Fruit fly (Drosophila melanogaster): Measurements from ENCODE around the gene CG32228.
A peak's percentile ranks its signal among the peaks of the same experiment; 100 is the strongest.

The CG32228 gene

DNA sequence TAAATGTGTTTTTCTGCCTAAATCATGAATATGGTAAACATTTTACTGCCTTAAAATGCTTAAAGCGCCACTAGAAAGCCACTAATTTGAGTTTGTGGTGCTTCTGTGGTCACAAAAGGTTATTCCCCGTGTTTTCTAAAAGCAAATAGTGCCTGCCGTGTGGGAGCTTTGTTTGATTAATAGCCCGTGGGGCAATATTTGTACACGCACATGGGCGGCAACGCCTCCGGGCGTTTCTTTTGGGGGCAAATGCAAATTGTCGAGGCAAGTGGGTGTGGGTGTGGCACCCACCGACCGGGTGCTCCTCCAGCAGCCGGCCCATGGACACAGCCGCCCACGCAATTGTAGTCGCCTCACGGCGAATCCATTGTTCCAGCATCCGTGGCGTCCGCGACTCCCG, 10.3 kb downstream of the CG32228 start (continued):
- TF ChIP-seq Awh (GFP tag; IDR thresholded peaks at IDR 0.05) = 0 out of 2 replicates have a peak, but pooled peaks have one; percentile 24
- no peak for TF ChIP-seq zf30C (GFP tag; optimal IDR thresholded peaks at IDR 0.05)
- 0 out of 2 replicates have a peak, but pooled peaks have one; percentile 51 for TF ChIP-seq sim (GFP tag; IDR thresholded peaks at IDR 0.05)
- TF ChIP-seq CG17802 (tag; optimal IDR thresholded peaks at IDR 0.05) = no peak
- no peak for TF ChIP-seq CG8388 (GFP tag; optimal IDR thresholded peaks at IDR 0.05)
- TF ChIP-seq CG6254 (GFP tag; optimal IDR thresholded peaks at IDR 0.05) = peak; percentile 2
- TF ChIP-seq gce (GFP tag; IDR thresholded peaks at IDR 0.05) = 0 out of 3 replicates have a peak, but pooled peaks have one; percentile 47
- peak; percentile 35 for TF ChIP-seq HHEX (GFP tag; optimal IDR thresholded peaks at IDR 0.05)
- no peak for TF ChIP-seq z (GFP tag; IDR thresholded peaks at IDR 0.05)
- 0 out of 2 replicates have a peak, but pooled peaks have one; percentile 17 for TF ChIP-seq CG11696 (GFP tag; IDR thresholded peaks at IDR 0.05)
- TF ChIP-seq Xrp1 (GFP tag; IDR thresholded peaks at IDR 0.05) = peak; percentile 46
- peak; percentile 52 for TF ChIP-seq Nf-YA (GFP tag; IDR thresholded peaks at IDR 0.05)
- no peak for TF ChIP-seq CG12942 (GFP tag; optimal IDR thresholded peaks at IDR 0.05)

DNA sequence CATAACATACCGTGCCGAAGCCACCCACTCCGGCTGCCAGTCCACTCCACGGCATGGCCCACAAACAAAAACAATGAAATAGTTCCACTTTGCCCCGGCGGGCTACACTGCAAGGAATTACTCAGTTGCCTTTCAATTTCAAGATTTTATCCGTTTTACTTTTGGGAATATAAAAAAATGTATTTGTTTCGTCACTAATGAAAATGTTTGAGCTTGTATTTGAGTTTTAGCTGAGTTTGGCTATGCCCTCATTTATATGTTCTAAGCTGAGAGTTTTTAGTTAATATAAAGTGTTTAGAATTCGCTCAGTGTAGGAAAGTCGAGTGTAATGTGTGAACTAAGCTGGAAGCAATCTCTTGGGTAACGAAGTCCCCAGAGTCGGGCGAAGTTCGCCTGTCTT, 11.0 kb downstream of the CG32228 start:
- no peak for TF ChIP-seq CG12236 (GFP tag; optimal IDR thresholded peaks at IDR 0.05)
- no peak for TF ChIP-seq D (optimal IDR thresholded peaks at IDR 0.05)
- no peak for TF ChIP-seq D (GFP tag; optimal IDR thresholded peaks at IDR 0.05)
- no peak for TF ChIP-seq dm (GFP tag; optimal IDR thresholded peaks at IDR 0.05)
- TF ChIP-seq CG18599 (GFP tag; optimal IDR thresholded peaks at IDR 0.05) = peak; percentile 79
- TF ChIP-seq Nf-YA (GFP tag; IDR thresholded peaks at IDR 0.05) = no peak
- TF ChIP-seq Dp (GFP tag; optimal IDR thresholded peaks at IDR 0.05) = no peak
- peak; percentile 30 for TF ChIP-seq Camta (GFP tag; optimal IDR thresholded peaks at IDR 0.05)
- TF ChIP-seq CG7745 (tag; optimal IDR thresholded peaks at IDR 0.05) = no peak
- peak; percentile 51 for TF ChIP-seq ATbp (GFP tag; optimal IDR thresholded peaks at IDR 0.05)
- no peak for TF ChIP-seq ap (GFP tag; IDR thresholded peaks at IDR 0.05)
- no peak for TF ChIP-seq fu2 (GFP tag; optimal IDR thresholded peaks at IDR 0.05)
- TF ChIP-seq H15 (GFP tag; IDR thresholded peaks at IDR 0.05) = no peak
- no peak for TF ChIP-seq ab (GFP tag; optimal IDR thresholded peaks at IDR 0.05)
- no peak for TF ChIP-seq crol (GFP tag; IDR thresholded peaks at IDR 0.05)
- TF ChIP-seq CG4424 (GFP tag; optimal IDR thresholded peaks at IDR 0.05) = peak; percentile 43
- no peak for TF ChIP-seq Dip3 (GFP tag; optimal IDR thresholded peaks at IDR 0.05)
- TF ChIP-seq CG13296 (GFP tag; optimal IDR thresholded peaks at IDR 0.05) = peak; percentile 7
- TF ChIP-seq CG7372 (GFP tag; IDR thresholded peaks at IDR 0.05) = no peak
- peak; percentile 42; the same call in 1 of the 2 replicates for TF ChIP-seq CG14441 (GFP tag; IDR thresholded peaks at IDR 0.05)
- no peak for TF ChIP-seq Taf1 (GFP tag; IDR thresholded peaks at IDR 0.05)
- no peak for TF ChIP-seq YL-1 (GFP tag; optimal IDR thresholded peaks at IDR 0.05)
- TF ChIP-seq NC2β (GFP tag; optimal IDR thresholded peaks at IDR 0.05) = peak; percentile 1
- TF ChIP-seq Sox100B (GFP tag; optimal IDR thresholded peaks at IDR 0.05) = peak; percentile 36
- no peak for TF ChIP-seq CG31365 (tag; optimal IDR thresholded peaks at IDR 0.05)
- TF ChIP-seq CG18619 (GFP tag; optimal IDR thresholded peaks at IDR 0.05) = no peak
- peak; percentile 54 for TF ChIP-seq HLH3B (GFP tag; IDR thresholded peaks at IDR 0.05)
- no peak for TF ChIP-seq CG6175 (GFP tag; IDR thresholded peaks at IDR 0.05)
- TF ChIP-seq otp (GFP tag; IDR thresholded peaks at IDR 0.05) = no peak
- peak in 1 of 2 experiments; percentile 49 for TF ChIP-seq Pdp1 (GFP tag; optimal IDR thresholded peaks at IDR 0.05)
- no peak for TF ChIP-seq sc (optimal IDR thresholded peaks at IDR 0.05)
- TF ChIP-seq sc (GFP tag; optimal IDR thresholded peaks at IDR 0.05) = no peak
- TF ChIP-seq mam (GFP tag; optimal IDR thresholded peaks at IDR 0.05) = peak; percentile 40
- peak; percentile 24 for TF ChIP-seq CG9727 (GFP tag; optimal IDR thresholded peaks at IDR 0.05)
- no peak for TF ChIP-seq ash1 (GFP tag; optimal IDR thresholded peaks at IDR 0.05)
- TF ChIP-seq ttk (GFP tag; IDR thresholded peaks at IDR 0.05) = peak; percentile 45; the same call in 1 of the 2 replicates
- TF ChIP-seq esg (GFP tag; conservative IDR thresholded peaks at IDR 0.05) = no peak
- no peak for TF ChIP-seq NFAT (GFP tag; IDR thresholded peaks at IDR 0.05)
- peak; percentile 19 for TF ChIP-seq CG10267 (tag; optimal IDR thresholded peaks at IDR 0.05)
- peak; percentile 66 for TF ChIP-seq Ets65A (GFP tag)
